Fruit fly (Drosophila melanogaster): Measurements from ENCODE around the gene Ype.

The Ype gene

dm6 chrX:13403962-13404830, 17.0 kb upstream of the Ype start, which contains the start of gene GstT4 (continued):
- TF ChIP-seq OdsH (GFP tag; optimal IDR thresholded peaks at IDR 0.05) (peak; percentile 86), CG6808 (GFP tag; optimal IDR thresholded peaks at IDR 0.05) (peak; percentile 94), CG8119 (GFP tag; IDR thresholded peaks at IDR 0.05) (peak; percentile 98), dac (GFP tag; optimal IDR thresholded peaks at IDR 0.05) (peak; percentile 69), Ets96B (tag; optimal IDR thresholded peaks at IDR 0.05) (peak; percentile 89), Eip78C (GFP tag) (peak; percentile 93), CG32006 (GFP tag; optimal IDR thresholded peaks at IDR 0.05) (peak; percentile 70), CG6854 (GFP tag; optimal IDR thresholded peaks at IDR 0.05) (peak; percentile 75), CG4318 (GFP tag; optimal IDR thresholded peaks at IDR 0.05) (peak; percentile 16), Ets21C (GFP tag; optimal IDR thresholded peaks at IDR 0.05) (peak; percentile 59), CG10631 (GFP tag; optimal IDR thresholded peaks at IDR 0.05) (peak; percentile 96), CG15336 (GFP tag; IDR thresholded peaks at IDR 0.05) (peak; percentile 97), vri (GFP tag; optimal IDR thresholded peaks at IDR 0.05) (peak; percentile 96), Blimp-1 (GFP tag; optimal IDR thresholded peaks at IDR 0.05) (peak; percentile 16), ss (GFP tag; optimal IDR thresholded peaks at IDR 0.05) (peak; percentile 96 to 98), Smox (GFP tag; optimal IDR thresholded peaks at IDR 0.05) (peak; percentile 82), pdm3 (GFP tag; optimal IDR thresholded peaks at IDR 0.05) (peak; percentile 89), cyc (GFP tag; optimal IDR thresholded peaks at IDR 0.05) (peak; percentile 80), Eip93F (GFP tag; optimal IDR thresholded peaks at IDR 0.05) (peak; percentile 64), fd59A (GFP tag; optimal IDR thresholded peaks at IDR 0.05) (peak; percentile 61), CG34406 (GFP tag; optimal IDR thresholded peaks at IDR 0.05) (peak; percentile 91), CG16779 (tag; optimal IDR thresholded peaks at IDR 0.05) (peak; percentile 93), CG31627 (GFP tag; optimal IDR thresholded peaks at IDR 0.05) (peak; percentile 61), Sox14 (GFP tag; optimal IDR thresholded peaks at IDR 0.05) (peak; percentile 93), Sox15 (GFP tag; optimal IDR thresholded peaks at IDR 0.05) (peak; percentile 38), esn (GFP tag; optimal IDR thresholded peaks at IDR 0.05) (peak; percentile 85), CG6163 (GFP tag; IDR thresholded peaks at IDR 0.05) (peak; percentile 99), acj6 (GFP tag; optimal IDR thresholded peaks at IDR 0.05) (peak; percentile 79), Met (GFP tag; optimal IDR thresholded peaks at IDR 0.05) (peak; percentile 70), CG8632 (GFP tag; optimal IDR thresholded peaks at IDR 0.05) (peak; percentile 90)

dm6 chrX:13403553-13403952, 16.3 kb upstream of the Ype start:
- TF ChIP-seq CG6854 (GFP tag; optimal IDR thresholded peaks at IDR 0.05) (no peak), CG6163 (GFP tag; IDR thresholded peaks at IDR 0.05) (peak; percentile 6; the same call in 1 of the 3 replicates)

dm6 chrX:13402763-13403162, 15.5 kb upstream of the Ype start, which contains the start of gene CG12725:
Gene CG12725, minus strand, starts transcription at chrX:13402863.
- no peak for TF ChIP-seq net (GFP tag; optimal IDR thresholded peaks at IDR 0.05)
- TF ChIP-seq Sox15 (GFP tag; optimal IDR thresholded peaks at IDR 0.05), result no peak

dm6 chrX:13401245-13401644, 14.0 kb upstream of the Ype start:
- TF ChIP-seq CG11294 (GFP tag; IDR thresholded peaks at IDR 0.05) (no peak), esn (GFP tag; optimal IDR thresholded peaks at IDR 0.05) (peak; percentile 0), Lpt (GFP tag; optimal IDR thresholded peaks at IDR 0.05) (no peak), CG6792 (GFP tag; optimal IDR thresholded peaks at IDR 0.05) (no peak), CG10631 (GFP tag; optimal IDR thresholded peaks at IDR 0.05) (no peak), CG3919 (GFP tag; optimal IDR thresholded peaks at IDR 0.05) (peak; percentile 8), eg (GFP tag; IDR thresholded peaks at IDR 0.05) (no peak), Eip78C (GFP tag) (peak; percentile 82), dac (GFP tag; optimal IDR thresholded peaks at IDR 0.05) (no peak)
